Worm (Caenorhabditis elegans): Measurements from ENCODE around the gene srw-40.

DNA sequence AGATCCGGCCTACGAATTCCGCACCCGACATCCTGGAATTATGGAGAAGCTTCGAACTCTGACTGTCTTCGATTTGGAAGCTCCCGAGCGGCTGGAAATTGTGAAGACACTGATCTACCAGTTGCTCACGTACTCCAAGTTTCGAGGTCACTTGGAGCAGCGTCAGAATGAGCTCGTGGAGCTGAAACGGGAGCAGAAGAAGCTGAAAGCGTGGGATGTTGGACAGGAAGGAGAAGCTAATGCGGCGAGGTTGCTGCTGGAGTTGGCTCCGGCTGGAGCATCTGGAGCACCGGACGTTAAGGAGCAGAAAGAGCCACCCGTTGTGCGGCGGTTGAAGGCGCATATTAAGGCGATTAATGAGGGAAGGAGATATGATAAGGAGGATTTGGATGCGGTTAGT, 28.4 kb upstream of the srw-40 start:
- no peak for TF ChIP-seq mef-2 (tag; optimal IDR thresholded peaks at IDR 0.05)
- TF ChIP-seq snpc-4 (tag; optimal IDR thresholded peaks at IDR 0.05) = no peak
- TF ChIP-seq nhr-77 (tag; optimal IDR thresholded peaks at IDR 0.05) = no peak
- no peak for TF ChIP-seq pqm-1 (tag; optimal IDR thresholded peaks at IDR 0.05)
- no peak for TF ChIP-seq mdl-1 (tag; optimal IDR thresholded peaks at IDR 0.05)
- no peak for TF ChIP-seq alr-1 (tag; optimal IDR thresholded peaks at IDR 0.05; ENCODE audit: borderline replicate concordance)

Measured in whole organism, L1 larva.